Fruit fly (Drosophila melanogaster) whole organism, embryonic: Measurements from ENCODE around the gene ND-B16.6.

Source experiments
- Aef1 ChIP-seq: fragments of 200-800 bp; sonication (Bioruptor generic); IDR thresholded peaks from 3 replicates; pipeline ENCODE4 v1.3.6; 2022; ENCODE audit warnings: missing biosample characterization, missing genetic modification characterization
- CG10274 ChIP-seq: fragments of 200-800 bp; sonication (Bioruptor generic); optimal IDR thresholded peaks from 3 replicates; lab custom pipeline; 2017; ENCODE audit warnings: missing biosample characterization, mild to moderate bottlenecking, missing genetic modification characterization
- CG11398 ChIP-seq: fragments of 200-800 bp; sonication (Bioruptor generic); optimal IDR thresholded peaks from 2 replicates; lab custom pipeline; 2016; ENCODE audit warnings: missing biosample characterization, missing genetic modification characterization
- CG11504 ChIP-seq: fragments of 200-800 bp; sonication (Bioruptor generic); optimal IDR thresholded peaks from 3 replicates; lab custom pipeline; 2019; ENCODE audit warnings: missing biosample characterization, mild to moderate bottlenecking, missing genetic modification characterization, moderate library complexity
- CG14710 ChIP-seq: fragments of 200-800 bp; sonication (Bioruptor generic); optimal IDR thresholded peaks from 3 replicates; lab custom pipeline; 2019; ENCODE audit warnings: missing biosample characterization, mild to moderate bottlenecking, missing genetic modification characterization, moderate library complexity
- CG15269 ChIP-seq: fragments of 200-800 bp; sonication (Bioruptor generic); optimal IDR thresholded peaks from 2 replicates; lab custom pipeline; 2018; ENCODE audit warnings: missing biosample characterization, mild to moderate bottlenecking, missing genetic modification characterization, moderate library complexity
- CG15696 ChIP-seq: fragments of 200-800 bp; sonication (Bioruptor generic); optimal IDR thresholded peaks from 2 replicates; lab custom pipeline; 2019; ENCODE audit warnings: missing biosample characterization, mild to moderate bottlenecking, missing genetic modification characterization, moderate library complexity
- CG18619 ChIP-seq: fragments of 200-800 bp; sonication (Bioruptor generic); optimal IDR thresholded peaks from 3 replicates; lab custom pipeline; 2017; ENCODE audit warnings: missing biosample characterization, mild to moderate bottlenecking, missing genetic modification characterization
- CG2712 ChIP-seq: fragments of 200-800 bp; optimal IDR thresholded peaks from 3 replicates; lab custom pipeline; 2019; ENCODE audit warnings: missing biosample characterization, mild to moderate bottlenecking, missing genetic modification characterization, moderate library complexity
- CG3281 ChIP-seq: fragments of 200-800 bp; sonication (Bioruptor generic); optimal IDR thresholded peaks from 3 replicates; lab custom pipeline; 2017; ENCODE audit warnings: missing biosample characterization, mild to moderate bottlenecking, missing genetic modification characterization
- CG3847 ChIP-seq: fragments of 200-800 bp; sonication (Bioruptor generic); IDR thresholded peaks from 2 replicates; pipeline ENCODE4 v1.3.6; 2022; ENCODE audit warnings: missing biosample characterization, missing genetic modification characterization
- CG4854 ChIP-seq: fragments of 200-800 bp; sonication (Bioruptor generic); optimal IDR thresholded peaks from 2 replicates; lab custom pipeline; 2016; ENCODE audit warnings: missing biosample characterization, missing genetic modification characterization, inconsistent platforms
- CG6854 ChIP-seq: fragments of 200-800 bp; sonication (Bioruptor generic); optimal IDR thresholded peaks from 3 replicates; lab custom pipeline; 2017; ENCODE audit warnings: missing biosample characterization, mild to moderate bottlenecking, missing genetic modification characterization
- CG9932 ChIP-seq: fragments of 200-800 bp; sonication (Bioruptor generic); IDR thresholded peaks from 2 replicates; pipeline ENCODE4 v1.3.6; 2022; ENCODE audit warnings: missing biosample characterization, missing genetic modification characterization
- D19B ChIP-seq: fragments of 200-800 bp; sonication (Bioruptor generic); optimal IDR thresholded peaks from 2 replicates; lab custom pipeline; 2017; ENCODE audit warnings: missing biosample characterization, mild to moderate bottlenecking, missing genetic modification characterization
- E2f1 ChIP-seq: fragments of 200-800 bp; sonication (Bioruptor generic); IDR thresholded peaks from 2 replicates; pipeline ENCODE4 v1.3.6; 2022; ENCODE audit warnings: missing biosample characterization, missing genetic modification characterization
- Fer1 ChIP-seq: fragments of 200-800 bp; sonication (Bioruptor generic); optimal IDR thresholded peaks from 2 replicates; lab custom pipeline; 2017; ENCODE audit warnings: missing biosample characterization, mild to moderate bottlenecking, missing genetic modification characterization
- GATAe ChIP-seq: fragments of 200-800 bp; sonication (Bioruptor generic); conservative IDR thresholded peaks from 2 replicates; pipeline ENCODE4 v1.3.6; 2022; ENCODE audit warnings: missing biosample characterization, missing genetic modification characterization
- Hr78 ChIP-seq, 2 experiments: fragments of 200-800 bp in 1 of 2; fragments of >200 bp in 1 of 2; sonication (Bioruptor generic) in 1 of 2; optimal IDR thresholded peaks; 2 replicates each; lab custom pipeline; 2017 to 2019; ENCODE audit warnings: missing biosample characterization in 2 of 2, missing genetic modification characterization in 2 of 2, mild to moderate bottlenecking in 1 of 2, moderate library complexity in 1 of 2
- Med ChIP-seq: fragments of 200-800 bp; sonication (Bioruptor generic); peaks from one replicate; lab custom pipeline; 2016; ENCODE audit warnings: missing biosample characterization, missing genetic modification characterization, mild to moderate bottlenecking, inconsistent platforms, moderate library complexity
- Meics ChIP-seq: fragments of 200-800 bp; sonication (Bioruptor generic); optimal IDR thresholded peaks from 2 replicates; lab custom pipeline; 2017; ENCODE audit warnings: missing biosample characterization, mild to moderate bottlenecking, missing genetic modification characterization
- Mes4 ChIP-seq: fragments of 200-800 bp; sonication (Bioruptor generic); optimal IDR thresholded peaks from 2 replicates; lab custom pipeline; 2016; ENCODE audit warnings: missing biosample characterization, missing genetic modification characterization
- NfI ChIP-seq: fragments of 200-800 bp; sonication (Bioruptor generic); optimal IDR thresholded peaks from 3 replicates; lab custom pipeline; 2018; ENCODE audit warnings: missing biosample characterization, mild to moderate bottlenecking, missing genetic modification characterization, moderate library complexity
- Pdp1 ChIP-seq, 2 experiments: fragments of 200-800 bp; sonication (Bioruptor generic); optimal IDR thresholded peaks; 3 replicates each; lab custom pipeline; 2016; ENCODE audit warnings: missing biosample characterization in 2 of 2, missing genetic modification characterization in 2 of 2, mild to moderate bottlenecking in 1 of 2, moderate library complexity in 1 of 2
- Ptx1 ChIP-seq: fragments of 200-800 bp; sonication (Bioruptor generic); IDR thresholded peaks from 2 replicates; pipeline ENCODE4 v1.3.6; 2022; ENCODE audit warnings: missing biosample characterization, missing genetic modification characterization
- Sox100B ChIP-seq: fragments of 200-800 bp; sonication (Bioruptor generic); optimal IDR thresholded peaks from 3 replicates; lab custom pipeline; 2018; ENCODE audit warnings: missing biosample characterization, mild to moderate bottlenecking, missing genetic modification characterization
- Sox102F ChIP-seq: fragments of 200-800 bp; sonication (Bioruptor generic); optimal IDR thresholded peaks from 2 replicates; lab custom pipeline; 2018; ENCODE audit warnings: missing biosample characterization, mild to moderate bottlenecking, missing genetic modification characterization, moderate library complexity
- Tbp ChIP-seq: fragments of >200 bp; optimal IDR thresholded peaks from 2 replicates; lab custom pipeline; 2018; ENCODE audit warnings: missing biosample characterization, missing genetic modification characterization
- Xrp1 ChIP-seq: fragments of 200-800 bp; sonication (Bioruptor generic); IDR thresholded peaks from 2 replicates; pipeline ENCODE4 v1.3.6; 2022; ENCODE audit warnings: missing biosample characterization, missing genetic modification characterization
- btn ChIP-seq: fragments of 200-800 bp; sonication (Bioruptor generic); optimal IDR thresholded peaks from 2 replicates; lab custom pipeline; 2016; ENCODE audit warnings: missing biosample characterization, missing genetic modification characterization
- cg ChIP-seq: fragments of 200-800 bp; sonication (Bioruptor generic); optimal IDR thresholded peaks from 3 replicates; lab custom pipeline; 2019; ENCODE audit warnings: missing biosample characterization, mild to moderate bottlenecking, missing genetic modification characterization, moderate library complexity
- chinmo ChIP-seq: fragments of 200-800 bp; sonication (Bioruptor generic); IDR thresholded peaks from 4 replicates; pipeline ENCODE4 v1.3.6; 2022; ENCODE audit warnings: missing biosample characterization, missing genetic modification characterization; ENCODE audit not compliant: partially characterized antibody
- dysf ChIP-seq: fragments of 200-800 bp; sonication (Bioruptor generic); IDR thresholded peaks from 3 replicates; pipeline ENCODE4 v1.3.6; 2022; ENCODE audit warnings: missing biosample characterization, missing genetic modification characterization
- ftz-f1 ChIP-seq: fragments of 200-800 bp; sonication (Bioruptor generic); optimal IDR thresholded peaks from 2 replicates; lab custom pipeline; 2016; ENCODE audit warnings: missing biosample characterization, missing genetic modification characterization
- gem ChIP-seq: fragments of 200-800 bp; sonication (Bioruptor generic); optimal IDR thresholded peaks from 2 replicates; lab custom pipeline; 2019; ENCODE audit warnings: missing biosample characterization, mild to moderate bottlenecking, missing genetic modification characterization, moderate library complexity
- hbn ChIP-seq: fragments of 200-800 bp; sonication (Bioruptor generic); IDR thresholded peaks from 2 replicates; pipeline ENCODE4 v1.3.6; 2022; ENCODE audit warnings: missing biosample characterization, missing genetic modification characterization; ENCODE audit not compliant: partially characterized antibody
- ind ChIP-seq: fragments of 200-800 bp; sonication (Bioruptor generic); optimal IDR thresholded peaks from 3 replicates; lab custom pipeline; 2016; ENCODE audit warnings: missing biosample characterization, missing genetic modification characterization
- jigr1 ChIP-seq: fragments of 200-800 bp; sonication (Bioruptor generic); IDR thresholded peaks from 3 replicates; pipeline ENCODE4 v1.3.6; 2022; ENCODE audit warnings: missing biosample characterization, missing genetic modification characterization
- klu ChIP-seq: fragments of 200-800 bp; sonication (Bioruptor generic); IDR thresholded peaks from 2 replicates; pipeline ENCODE4 v1.3.6; 2022; ENCODE audit warnings: missing biosample characterization, missing genetic modification characterization
- lab ChIP-seq: fragments of 200-800 bp; sonication (Bioruptor generic); optimal IDR thresholded peaks from 3 replicates; lab custom pipeline; 2017; ENCODE audit warnings: missing biosample characterization, missing genetic modification characterization, mild to moderate bottlenecking, moderate library complexity, missing genetic modification reagents
- nmo ChIP-seq: fragments of 200-800 bp; sonication (Bioruptor generic); optimal IDR thresholded peaks from 2 replicates; lab custom pipeline; 2018; ENCODE audit warnings: missing biosample characterization, mild to moderate bottlenecking, missing genetic modification characterization, moderate library complexity
- pan ChIP-seq, 4 experiments: fragments of >200 bp in 3 of 4; fragments of 200-800 bp in 1 of 4; sonication (Bioruptor generic) in 1 of 4; optimal IDR thresholded peaks in 3 of 4; IDR thresholded peaks in 1 of 4; 2 replicates each; pipeline versions ENCODE4 v1.3.6 to Lab custom; 2017 to 2022; ENCODE audit warnings: missing biosample characterization in 2 of 4, missing genetic modification characterization in 2 of 4, mixed read lengths in 1 of 4
- ro ChIP-seq: fragments of 200-800 bp; sonication (Bioruptor generic); IDR thresholded peaks from 2 replicates; pipeline ENCODE4 v1.3.6; 2022; ENCODE audit warnings: missing biosample characterization, missing genetic modification characterization
- slbo ChIP-seq: fragments of 200-800 bp; sonication (Bioruptor generic); IDR thresholded peaks from 2 replicates; pipeline ENCODE4 v1.3.6; 2022; ENCODE audit warnings: missing biosample characterization, missing genetic modification characterization
- sob ChIP-seq: fragments of 200-800 bp; sonication (Bioruptor generic); IDR thresholded peaks from 2 replicates; pipeline ENCODE4 v1.3.6; 2022; ENCODE audit warnings: missing biosample characterization, missing genetic modification characterization
- sug ChIP-seq: fragments of 200-800 bp; optimal IDR thresholded peaks from 2 replicates; lab custom pipeline; 2019; ENCODE audit warnings: missing biosample characterization, mild to moderate bottlenecking, missing genetic modification characterization, moderate library complexity
- wek ChIP-seq: fragments of 200-800 bp; sonication (Bioruptor generic); optimal IDR thresholded peaks from 3 replicates; lab custom pipeline; 2018; ENCODE audit warnings: missing biosample characterization, mild to moderate bottlenecking, missing genetic modification characterization, moderate library complexity
- wor ChIP-seq: fragments of 200-800 bp; sonication (Bioruptor generic); IDR thresholded peaks from 2 replicates; pipeline ENCODE4 v1.3.6; 2022; ENCODE audit warnings: missing biosample characterization, missing genetic modification characterization

ND-B16.6 gene

DNA sequence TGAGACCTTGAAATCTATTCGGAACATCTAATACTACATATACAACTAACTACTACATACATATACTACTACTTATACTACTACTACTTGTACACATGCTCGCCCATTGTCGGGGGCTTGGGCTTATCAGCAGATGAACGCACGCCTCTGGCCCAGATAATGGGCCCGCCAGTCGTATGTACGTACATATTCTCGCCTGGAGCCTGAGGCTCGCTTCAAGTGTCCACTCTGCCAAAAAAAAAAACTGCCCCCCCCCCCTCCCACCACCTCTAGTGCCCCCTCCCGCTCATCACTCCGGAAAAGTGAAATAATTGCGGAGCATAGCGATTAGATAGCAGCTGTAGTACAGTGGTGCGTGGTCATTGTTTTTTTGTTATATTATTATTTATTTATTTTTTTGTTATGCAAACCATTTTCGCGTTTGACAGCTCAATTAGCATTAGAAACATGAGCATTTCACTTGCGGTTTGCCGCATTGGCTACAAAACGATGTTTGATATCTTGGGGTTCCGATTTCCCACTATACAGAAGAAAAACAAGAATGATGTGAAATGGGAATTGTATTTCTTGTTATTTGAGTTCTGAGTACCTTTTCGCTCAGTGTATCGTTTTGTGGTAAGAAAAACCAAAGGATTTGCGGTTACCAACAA, 6.7 kb upstream of the ND-B16.6 start (continued):
- TF ChIP-seq Aef1 (GFP tag; lab: Robert Waterston, UW) (no peak), Sox102F (GFP tag; lab: Kevin White, UChicago) (peak; percentile 13), CG18619 (GFP tag; lab: Kevin White, UChicago) (peak; percentile 25), CG11398 (GFP tag; lab: Kevin White, UChicago) (no peak), klu (no peak), CG11504 (peak; percentile 50), GATAe (peak; percentile 93), dysf (GFP tag; lab: Robert Waterston, UW) (peak; percentile 51; the same call in 2 of the 3 replicates), ftz-f1 (GFP tag; lab: Kevin White, UChicago) (no peak), slbo (GFP tag; lab: Robert Waterston, UW) (0 out of 2 replicates have a peak, but pooled peaks have one; percentile 21), E2f1 (GFP tag; lab: Robert Waterston, UW) (0 out of 2 replicates have a peak, but pooled peaks have one; percentile 27), Tbp (GFP tag; lab: Kevin White, UChicago) (no peak), CG2712 (tag; lab: Kevin White, UChicago) (peak; percentile 16), sob (0 out of 2 replicates have a peak, but pooled peaks have one; percentile 21), CG3847 (GFP tag; lab: Robert Waterston, UW) (peak; percentile 20; the same call in 1 of the 2 replicates), Med (GFP tag; lab: Kevin White, UChicago) (peak; percentile 33), sug (peak; percentile 94), Ptx1 (GFP tag; lab: Robert Waterston, UW) (peak; percentile 29; the same call in 1 of the 2 replicates), pan (optimal IDR thresholded peaks at IDR 0.05; lab: Kevin White, UChicago) (no peak), pan (GFP tag; optimal IDR thresholded peaks at IDR 0.05 in 1 of 2, IDR thresholded peaks at IDR 0.05 in 1 of 2) (peak in 1 of 2 experiments; percentile 25), CG9932 (GFP tag; lab: Robert Waterston, UW) (0 out of 2 replicates have a peak, but pooled peaks have one; percentile 25), cg (GFP tag; lab: Kevin White, UChicago) (peak; percentile 54), wek (GFP tag; lab: Kevin White, UChicago) (no peak), wor (GFP tag; lab: Robert Waterston, UW) (no peak), gem (tag; lab: Kevin White, UChicago) (peak; percentile 50), CG3281 (no peak), Meics (peak; percentile 32), Xrp1 (peak; percentile 42; the same call in 1 of the 2 replicates), hbn (GFP tag; lab: Robert Waterston, UW) (no peak), Fer1 (GFP tag; lab: Kevin White, UChicago) (peak; percentile 28), CG14710 (no peak), lab (peak; percentile 22), CG15269 (tag; lab: Kevin White, UChicago) (peak; percentile 44), ro (GFP tag; lab: Robert Waterston, UW) (no peak), Hr78 (GFP tag; optimal IDR thresholded peaks at IDR 0.05; lab: Kevin White, UChicago) (no peak), NfI (GFP tag; lab: Kevin White, UChicago) (peak; percentile 4), D19B (GFP tag; lab: Kevin White, UChicago) (peak; percentile 3), nmo (GFP tag; lab: Kevin White, UChicago) (peak; percentile 23), jigr1 (GFP tag; lab: Robert Waterston, UW) (no peak), Mes4 (no peak), CG10274 (GFP tag; lab: Kevin White, UChicago) (peak; percentile 2), Sox100B (GFP tag; lab: Kevin White, UChicago) (peak; percentile 25), CG6854 (GFP tag; lab: Kevin White, UChicago) (peak; percentile 5), CG15696 (no peak), CG4854 (no peak), btn (GFP tag; lab: Kevin White, UChicago) (no peak), chinmo (GFP tag; lab: Robert Waterston, UW) (peak; percentile 71; the same call in 2 of the 4 replicates), ind (GFP tag; lab: Kevin White, UChicago) (peak; percentile 12), Pdp1 (GFP tag; optimal IDR thresholded peaks at IDR 0.05; lab: Kevin White, UChicago) (peak in 1 of 2 experiments; percentile 15)
